Worm (Caenorhabditis elegans) whole organism, late embryonic: ENCODE data around the gene nspg-10.

Experiments
- ama-1 ChIP-seq: fragments of 150-350 bp; optimal IDR thresholded peaks from 2 replicates; lab custom pipeline; 2014
- ceh-24 ChIP-seq: sonication (generic microtip); optimal IDR thresholded peaks from 2 replicates; lab custom pipeline; 2016; ENCODE audit warnings: mild to moderate bottlenecking, missing genetic modification characterization, missing compliant biosample characterization
- fkh-10 ChIP-seq: fragments of 150-350 bp; optimal IDR thresholded peaks from 2 replicates; lab custom pipeline; 2014; ENCODE audit warnings: missing biosample characterization, missing genetic modification reagents, missing genetic modification characterization
- hlh-8 ChIP-seq: sonication (generic microtip); optimal IDR thresholded peaks from 2 replicates; lab custom pipeline; 2016; ENCODE audit warnings: missing genotype, missing genetic modification characterization, missing compliant biosample characterization
- nhr-11 ChIP-seq: fragments of 150-350 bp; optimal IDR thresholded peaks from 2 replicates; lab custom pipeline; 2014; ENCODE audit warnings: missing biosample characterization, missing genetic modification characterization
- sdc-2 ChIP-seq: sonication (generic microtip); optimal IDR thresholded peaks from 2 replicates; lab custom pipeline; 2016; ENCODE audit warnings: missing genotype, missing genetic modification characterization, missing compliant biosample characterization
- unc-86 ChIP-seq: sonication (generic microtip); optimal IDR thresholded peaks from 2 replicates; lab custom pipeline; 2016; ENCODE audit warnings: missing genetic modification characterization, missing compliant biosample characterization

DNA sequence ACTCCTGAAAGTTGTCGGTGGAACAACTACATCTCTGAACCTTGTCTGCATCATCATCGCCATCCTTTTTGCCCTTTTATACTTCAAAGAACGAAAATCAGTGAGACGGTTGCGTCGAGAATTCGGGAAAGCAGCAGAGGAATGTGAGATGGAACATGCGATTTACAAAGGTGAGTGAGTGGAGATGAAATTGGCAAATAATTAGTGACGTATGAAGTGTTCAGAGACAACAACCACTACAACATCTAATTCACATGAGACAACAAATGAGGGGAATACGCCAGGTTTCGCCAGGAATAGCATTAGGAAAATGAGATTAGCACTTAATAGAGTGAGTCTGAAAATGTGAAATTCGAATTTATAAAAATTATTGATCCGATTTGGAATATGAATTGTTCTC lies 41.0 kb upstream of the nspg-10 start:
- TF ChIP-seq ama-1 (no peak), fkh-10 (no peak), nhr-11 (tag; lab: Kevin White, UChicago) (no peak), hlh-8 (tag; lab: Kevin White, UChicago) (no peak), ceh-24 (tag; lab: Kevin White, UChicago) (no peak), sdc-2 (no peak), unc-86 (tag; lab: Kevin White, UChicago) (no peak)
